Fruit fly (Drosophila melanogaster): ENCODE results near the gene FMRFaR.

FMRFaR gene

DNA sequence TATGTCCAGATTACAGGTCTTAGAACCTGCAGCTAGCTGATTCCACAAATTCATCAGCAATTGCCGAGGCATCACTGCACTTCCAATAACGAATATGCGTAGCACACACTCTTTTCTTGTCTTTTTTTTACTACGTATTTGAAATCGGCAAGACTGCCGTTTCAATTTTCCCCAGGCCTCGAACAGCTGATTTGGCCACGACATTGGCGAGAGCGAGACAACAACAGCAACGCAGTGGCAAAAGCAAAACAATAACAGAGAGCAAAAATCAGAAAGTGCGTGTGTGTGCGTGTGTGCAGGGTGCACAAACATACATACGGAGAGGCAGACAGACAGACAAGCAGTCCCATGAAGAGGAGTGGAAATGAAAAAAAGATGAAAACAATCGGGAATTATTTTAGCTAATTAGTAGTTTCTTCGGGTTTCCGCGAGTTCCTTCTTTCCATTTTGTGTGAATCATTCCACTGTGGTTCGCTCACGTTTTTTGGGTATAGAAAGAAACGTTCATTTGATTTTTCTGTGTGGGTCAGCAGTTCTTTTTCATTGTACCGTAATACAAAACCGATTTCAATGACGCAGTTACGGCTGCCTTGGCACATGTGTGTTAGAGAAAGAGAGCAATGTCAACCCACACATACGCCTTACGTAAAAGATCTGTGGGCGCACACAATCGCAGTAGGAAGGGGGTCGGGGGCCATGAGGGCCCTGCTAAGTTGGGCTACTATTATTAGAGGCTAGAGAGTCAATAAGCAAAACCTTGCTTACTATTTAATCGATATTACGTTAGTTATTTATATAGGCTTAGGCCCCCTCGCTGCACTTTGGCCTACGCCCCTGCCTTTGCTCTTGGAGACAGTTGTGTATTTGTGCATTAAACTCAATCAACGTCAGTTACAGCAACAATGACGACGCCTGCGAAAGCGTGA lies 58.8 kb downstream of the FMRFaR start (continued):
- TF ChIP-seq CG32767 (GFP tag; IDR thresholded peaks at IDR 0.05) (peak; percentile 99), Sry-δ (GFP tag; optimal IDR thresholded peaks at IDR 0.05) (peak; percentile 76), Atf-2 (GFP tag; optimal IDR thresholded peaks at IDR 0.05) (peak; percentile 98), gro (GFP tag; optimal IDR thresholded peaks at IDR 0.05) (peak; percentile 99), dati (GFP tag; IDR thresholded peaks at IDR 0.05) (peak; percentile 97), BtbVII (GFP tag; optimal IDR thresholded peaks at IDR 0.05) (peak; percentile 97), Dad (GFP tag; optimal IDR thresholded peaks at IDR 0.05) (peak; percentile 99), klu (GFP tag; IDR thresholded peaks at IDR 0.05) (peak; percentile 98), CG1529 (GFP tag; optimal IDR thresholded peaks at IDR 0.05) (peak; percentile 96), fd3F (GFP tag; optimal IDR thresholded peaks at IDR 0.05) (peak; percentile 97), Asciz (GFP tag; optimal IDR thresholded peaks at IDR 0.05) (peak; percentile 97), nau (GFP tag; optimal IDR thresholded peaks at IDR 0.05) (peak; percentile 97), HLHmδ (GFP tag; optimal IDR thresholded peaks at IDR 0.05) (no peak), hbn (GFP tag; IDR thresholded peaks at IDR 0.05; ENCODE audit: partially characterized antibody) (peak; percentile 46; the same call in 1 of the 2 replicates), CG4730 (GFP tag; IDR thresholded peaks at IDR 0.05) (peak; percentile 99), sens (GFP tag) (peak; percentile 100), prd (optimal IDR thresholded peaks at IDR 0.05) (no peak), prd (GFP tag; IDR thresholded peaks at IDR 0.05) (peak; percentile 100), CG10543 (GFP tag; optimal IDR thresholded peaks at IDR 0.05) (peak; percentile 94), org-1 (GFP tag; optimal IDR thresholded peaks at IDR 0.05) (peak; percentile 99), CG6683 (GFP tag; optimal IDR thresholded peaks at IDR 0.05) (peak; percentile 95), CG16813 (GFP tag; IDR thresholded peaks at IDR 0.05; ENCODE audit: partially characterized antibody) (no peak), ssp (GFP tag; IDR thresholded peaks at IDR 0.05) (peak; percentile 94), ERR (GFP tag; optimal IDR thresholded peaks at IDR 0.05) (peak; percentile 98), CG6654 (GFP tag; optimal IDR thresholded peaks at IDR 0.05) (peak; percentile 94), toy (GFP tag; IDR thresholded peaks at IDR 0.05) (peak; percentile 98), CG1603 (tag; optimal IDR thresholded peaks at IDR 0.05) (peak; percentile 99), CG1792 (GFP tag; optimal IDR thresholded peaks at IDR 0.05) (peak; percentile 98), nerfin-1 (tag; optimal IDR thresholded peaks at IDR 0.05) (peak; percentile 94), pho (GFP tag; optimal IDR thresholded peaks at IDR 0.05) (peak; percentile 99), HmgZ (tag; optimal IDR thresholded peaks at IDR 0.05) (peak; percentile 99), Fer3 (tag; optimal IDR thresholded peaks at IDR 0.05) (peak; percentile 98), CG3838 (GFP tag; optimal IDR thresholded peaks at IDR 0.05) (peak; percentile 95), pfk (GFP tag; optimal IDR thresholded peaks at IDR 0.05) (peak; percentile 63), Pdp1 (GFP tag; optimal IDR thresholded peaks at IDR 0.05) (peak; percentile 99), CG15073 (GFP tag; optimal IDR thresholded peaks at IDR 0.05) (peak; percentile 89), NK7.1 (GFP tag; optimal IDR thresholded peaks at IDR 0.05) (peak; percentile 98), D (optimal IDR thresholded peaks at IDR 0.05) (peak; percentile 1), D (GFP tag; optimal IDR thresholded peaks at IDR 0.05) (peak; percentile 97), knrl (GFP tag; IDR thresholded peaks at IDR 0.05; ENCODE audit: partially characterized antibody) (no peak), vvl (GFP tag; IDR thresholded peaks at IDR 0.05) (peak; percentile 99), CG34224 (GFP tag; IDR thresholded peaks at IDR 0.05; ENCODE audit: partially characterized antibody) (0 out of 3 replicates have a peak, but pooled peaks have one; percentile 12), CG42726 (GFP tag; IDR thresholded peaks at IDR 0.05; ENCODE audit: partially characterized antibody) (no peak), CG11696 (GFP tag; IDR thresholded peaks at IDR 0.05) (peak; percentile 95), chm (GFP tag; IDR thresholded peaks at IDR 0.05) (peak; percentile 99), lilli (GFP tag; optimal IDR thresholded peaks at IDR 0.05) (peak; percentile 99), CG9797 (GFP tag; optimal IDR thresholded peaks at IDR 0.05) (peak; percentile 37), CG8478 (optimal IDR thresholded peaks at IDR 0.05) (no peak), HLH4C (GFP tag; IDR thresholded peaks at IDR 0.05; ENCODE audit: partially characterized antibody) (no peak)
